Worm (Caenorhabditis elegans): Measurements from ENCODE around the gene C14C10.5.

ce11 chrV:12551638-12552478, 48.1 kb upstream of the C14C10.5 start:
- TF ChIP-seq egl-27 (tag; optimal IDR thresholded peaks at IDR 0.05) (no peak), ztf-4 (tag; optimal IDR thresholded peaks at IDR 0.05) (no peak), nhr-77 (tag; optimal IDR thresholded peaks at IDR 0.05) (no peak), aly-2 (tag; optimal IDR thresholded peaks at IDR 0.05) (no peak), ztf-11 (tag; optimal IDR thresholded peaks at IDR 0.05) (no peak), ama-1 (optimal IDR thresholded peaks at IDR 0.05) (peak; percentile 80), mdl-1 (tag; optimal IDR thresholded peaks at IDR 0.05) (no peak), ceh-82 (tag; optimal IDR thresholded peaks at IDR 0.05) (no peak), nhr-76 (tag; optimal IDR thresholded peaks at IDR 0.05) (peak; percentile 58), lsy-12 (tag; optimal IDR thresholded peaks at IDR 0.05) (no peak), nhr-12 (tag; optimal IDR thresholded peaks at IDR 0.05) (no peak), snpc-4 (tag; optimal IDR thresholded peaks at IDR 0.05) (no peak)

All from whole organism, L3 larva.